Worm (Caenorhabditis elegans) whole organism, L1 larva: ENCODE results near the gene K02D10.8.
A peak's percentile ranks its signal among the peaks of the same experiment; 100 is the strongest.

Experiments
- C16A3.4 ChIP-seq: fragments of 150-350 bp; optimal IDR thresholded peaks from 2 replicates; lab custom pipeline; 2014; ENCODE audit warnings: missing biosample characterization, missing genetic modification characterization
- F16B12.6 ChIP-seq: fragments of 150-350 bp; optimal IDR thresholded peaks from 2 replicates; lab custom pipeline; 2014; ENCODE audit warnings: missing biosample characterization, missing genetic modification characterization
- alr-1 ChIP-seq: fragments of 200-800 bp; sonication (Bioruptor generic); optimal IDR thresholded peaks from 2 replicates; lab custom pipeline; 2018; ENCODE audit warnings: borderline replicate concordance, mild to moderate bottlenecking, missing genetic modification characterization, missing compliant biosample characterization
- ceh-82 ChIP-seq, 3 experiments: fragments of 150-350 bp in 1 of 3; sonication (generic microtip) in 2 of 3; optimal IDR thresholded peaks; 2 replicates each; lab custom pipeline; 2014 to 2017; ENCODE audit warnings: missing biosample characterization in 3 of 3, missing genetic modification characterization in 3 of 3
- ceh-90 ChIP-seq: sonication (generic microtip); optimal IDR thresholded peaks from 2 replicates; lab custom pipeline; 2016; ENCODE audit warnings: missing genetic modification characterization, missing compliant biosample characterization
- dpl-1 ChIP-seq, 3 experiments: fragments of 150-350 bp in 2 of 3; sonication (generic microtip) in 1 of 3; optimal IDR thresholded peaks; 2 replicates each; lab custom pipeline; 2014 to 2017; ENCODE audit warnings: missing biosample characterization in 3 of 3, missing genetic modification characterization in 3 of 3, missing genetic modification reagents in 3 of 3
- dsc-1 ChIP-seq: sonication (generic microtip); optimal IDR thresholded peaks from 2 replicates; lab custom pipeline; 2016; ENCODE audit warnings: mild to moderate bottlenecking, missing genetic modification characterization, missing compliant biosample characterization
- efl-1 ChIP-seq, 4 experiments: fragments of 150-350 bp; optimal IDR thresholded peaks in 3 of 4; peaks in 1 of 4; 1 replicate in 1 of 4; 2 replicates in 3 of 4; lab custom pipeline; 2014; ENCODE audit warnings: missing biosample characterization in 2 of 4, missing genetic modification characterization in 2 of 4, missing genetic modification reagents in 2 of 4
- efl-3 ChIP-seq: fragments of 200-800 bp; sonication (Bioruptor generic); optimal IDR thresholded peaks from 2 replicates; lab custom pipeline; 2018; ENCODE audit warnings: mild to moderate bottlenecking, missing genetic modification characterization, missing compliant biosample characterization
- elt-2 ChIP-seq: sonication (generic microtip); optimal IDR thresholded peaks from 2 replicates; lab custom pipeline; 2016; ENCODE audit warnings: missing genetic modification characterization, mild to moderate bottlenecking, inconsistent platforms, missing compliant biosample characterization, missing genetic modification reagents
- elt-3 ChIP-seq, 6 experiments: fragments of 150-350 bp in 1 of 6; sonication (generic microtip); optimal IDR thresholded peaks; 2 replicates each; lab custom pipeline; 2017 to 2018; ENCODE audit warnings: missing biosample characterization in 6 of 6, missing genetic modification characterization in 6 of 6, inconsistent platforms in 1 of 6
- ets-5 ChIP-seq: fragments of 200-800 bp; sonication (Bioruptor generic); IDR thresholded peaks from 2 replicates; pipeline ENCODE4 v1.3.6; 2022; ENCODE audit warnings: missing genetic modification characterization, missing compliant biosample characterization
- fkh-10 ChIP-seq: sonication (generic microtip); optimal IDR thresholded peaks from 2 replicates; lab custom pipeline; 2017; ENCODE audit warnings: missing biosample characterization, missing genetic modification reagents, missing genetic modification characterization
- fkh-4 ChIP-seq: sonication (generic microtip); optimal IDR thresholded peaks from 2 replicates; lab custom pipeline; 2016; ENCODE audit warnings: missing compliant biosample characterization, missing genetic modification characterization, borderline replicate concordance
- fkh-8 ChIP-seq: sonication (generic microtip); optimal IDR thresholded peaks from 2 replicates; lab custom pipeline; 2016; ENCODE audit warnings: mild to moderate bottlenecking, missing genetic modification characterization, missing compliant biosample characterization
- fos-1 ChIP-seq: fragments of 150-350 bp; optimal IDR thresholded peaks from 2 replicates; lab custom pipeline; 2014; ENCODE audit warnings: missing biosample characterization, missing genetic modification characterization
- hlh-17 ChIP-seq: fragments of 200-800 bp; sonication (Bioruptor generic); optimal IDR thresholded peaks from 2 replicates; lab custom pipeline; 2018; ENCODE audit warnings: missing genetic modification characterization, mild to moderate bottlenecking, missing compliant biosample characterization, moderate library complexity, borderline replicate concordance
- irx-1 ChIP-seq: sonication (generic microtip); optimal IDR thresholded peaks from 2 replicates; lab custom pipeline; 2016; ENCODE audit warnings: missing genetic modification characterization, missing compliant biosample characterization
- jun-1 ChIP-seq: fragments of 150-350 bp; optimal IDR thresholded peaks from 2 replicates; lab custom pipeline; 2014; ENCODE audit warnings: missing biosample characterization, missing genetic modification reagents, missing genetic modification characterization
- lin-13 ChIP-seq: fragments of 150-350 bp; optimal IDR thresholded peaks from 2 replicates; lab custom pipeline; 2014; ENCODE audit warnings: missing biosample characterization, missing genetic modification reagents, missing genetic modification characterization
- lin-14 ChIP-seq: fragments of 200-800 bp; sonication (Bioruptor generic); optimal IDR thresholded peaks from 2 replicates; lab custom pipeline; 2018; ENCODE audit warnings: mild to moderate bottlenecking, missing genetic modification characterization, moderate library complexity, missing compliant biosample characterization
- lin-35 ChIP-seq, 2 experiments: fragments of 150-350 bp; optimal IDR thresholded peaks; 2 replicates each; lab custom pipeline; 2014; ENCODE audit warnings: missing biosample characterization in 2 of 2, missing genetic modification characterization in 2 of 2, missing genetic modification reagents in 2 of 2
- lin-39 ChIP-seq: fragments of 150-350 bp; optimal IDR thresholded peaks from 2 replicates; lab custom pipeline; 2014; ENCODE audit warnings: missing biosample characterization, missing genetic modification reagents, missing genetic modification characterization
- lir-3 ChIP-seq: sonication (generic microtip); optimal IDR thresholded peaks from 2 replicates; lab custom pipeline; 2016; ENCODE audit warnings: mild to moderate bottlenecking, missing genetic modification characterization, moderate library complexity, missing compliant biosample characterization; ENCODE audit not compliant: poor library complexity
- lsy-2 ChIP-seq, 2 experiments: fragments of 150-350 bp; optimal IDR thresholded peaks; 2 replicates each; lab custom pipeline; 2014; ENCODE audit warnings: missing biosample characterization in 2 of 2, missing genetic modification characterization in 2 of 2
- mab-9 ChIP-seq: fragments of 200-800 bp; sonication (Bioruptor generic); IDR thresholded peaks from 2 replicates; pipeline ENCODE4 v1.3.6; 2022; ENCODE audit warnings: missing genetic modification reagents, missing genetic modification characterization, missing compliant biosample characterization
- mdl-1 ChIP-seq, 2 experiments: fragments of 150-350 bp; optimal IDR thresholded peaks; 2 replicates each; lab custom pipeline; 2014 to 2017; ENCODE audit warnings: missing biosample characterization in 2 of 2, missing genetic modification characterization in 2 of 2, inconsistent platforms in 1 of 2
- mef-2 ChIP-seq: fragments of 150-350 bp; optimal IDR thresholded peaks from 2 replicates; lab custom pipeline; 2014; ENCODE audit warnings: missing biosample characterization, missing genetic modification characterization
- nhr-11 ChIP-seq: fragments of 150-350 bp; optimal IDR thresholded peaks from 2 replicates; lab custom pipeline; 2014; ENCODE audit warnings: missing biosample characterization, missing genetic modification characterization
- nhr-19 ChIP-seq: fragments of 200-800 bp; sonication (Bioruptor generic); conservative IDR thresholded peaks from 2 replicates; pipeline ENCODE4 v1.3.6; 2022; ENCODE audit warnings: missing genetic modification characterization, missing compliant biosample characterization
- nhr-20 ChIP-seq: sonication (generic microtip); optimal IDR thresholded peaks from 2 replicates; lab custom pipeline; 2016; ENCODE audit warnings: mild to moderate bottlenecking, missing genetic modification characterization, missing compliant biosample characterization
- nhr-237 ChIP-seq: fragments of 150-350 bp; optimal IDR thresholded peaks from 2 replicates; lab custom pipeline; 2014; ENCODE audit warnings: missing biosample characterization, missing genetic modification characterization
- nhr-28 ChIP-seq: fragments of 150-350 bp; optimal IDR thresholded peaks from 2 replicates; lab custom pipeline; 2014; ENCODE audit warnings: missing biosample characterization, missing genetic modification characterization
- nhr-71 ChIP-seq: sonication (generic microtip); optimal IDR thresholded peaks from 2 replicates; lab custom pipeline; 2016; ENCODE audit warnings: mild to moderate bottlenecking, missing genetic modification characterization, moderate library complexity, missing compliant biosample characterization
- nhr-84 ChIP-seq: sonication (generic microtip); optimal IDR thresholded peaks from 2 replicates; lab custom pipeline; 2017; ENCODE audit warnings: missing biosample characterization, missing genetic modification characterization
- nhr-90 ChIP-seq: sonication (generic microtip); optimal IDR thresholded peaks from 2 replicates; lab custom pipeline; 2016; ENCODE audit warnings: mild to moderate bottlenecking, missing genetic modification characterization, missing compliant biosample characterization; ENCODE audit not compliant: poor library complexity
- pax-3 ChIP-seq: fragments of 200-800 bp; sonication (Bioruptor generic); optimal IDR thresholded peaks from 2 replicates; lab custom pipeline; 2018; ENCODE audit warnings: mild to moderate bottlenecking, missing genetic modification characterization, moderate library complexity, missing compliant biosample characterization
- pqm-1 ChIP-seq: sonication (generic microtip); optimal IDR thresholded peaks from 3 replicates; lab custom pipeline; 2017; ENCODE audit warnings: missing biosample characterization, missing genetic modification characterization
- skn-1 ChIP-seq: fragments of 150-350 bp; optimal IDR thresholded peaks from 2 replicates; lab custom pipeline; 2014; ENCODE audit warnings: missing biosample characterization, missing genetic modification characterization
- snu-23 ChIP-seq: sonication (generic microtip); optimal IDR thresholded peaks from 2 replicates; lab custom pipeline; 2016; ENCODE audit warnings: missing genetic modification characterization, missing compliant biosample characterization
- sptf-1 ChIP-seq: fragments of 150-350 bp; optimal IDR thresholded peaks from 2 replicates; lab custom pipeline; 2014; ENCODE audit warnings: missing biosample characterization, missing genetic modification characterization
- sup-37 ChIP-seq: fragments of 200-800 bp; sonication (Bioruptor generic); optimal IDR thresholded peaks from 2 replicates; lab custom pipeline; 2018; ENCODE audit warnings: mild to moderate bottlenecking, missing genetic modification characterization, missing compliant biosample characterization
- tbx-2 ChIP-seq: sonication (generic microtip); optimal IDR thresholded peaks from 2 replicates; lab custom pipeline; 2016; ENCODE audit warnings: missing genetic modification characterization, missing compliant biosample characterization
- tlp-1 ChIP-seq: fragments of 150-350 bp; optimal IDR thresholded peaks from 2 replicates; lab custom pipeline; 2014; ENCODE audit warnings: missing biosample characterization, missing genetic modification characterization
- unc-130 ChIP-seq: fragments of 150-350 bp; optimal IDR thresholded peaks from 2 replicates; lab custom pipeline; 2017; ENCODE audit warnings: missing biosample characterization, missing genetic modification characterization, inconsistent platforms
- unc-62 ChIP-seq: fragments of 150-350 bp; optimal IDR thresholded peaks from 2 replicates; lab custom pipeline; 2014; ENCODE audit warnings: missing biosample characterization, missing genetic modification reagents, missing genetic modification characterization
- unc-86 ChIP-seq: sonication (generic microtip); optimal IDR thresholded peaks from 2 replicates; lab custom pipeline; 2016; ENCODE audit warnings: missing genetic modification characterization, missing compliant biosample characterization
- vab-15 ChIP-seq: sonication (generic microtip); optimal IDR thresholded peaks from 2 replicates; lab custom pipeline; 2017; ENCODE audit warnings: missing genotype, mild to moderate bottlenecking, missing genetic modification characterization, missing compliant biosample characterization
- xbp-1 ChIP-seq: sonication (generic microtip); optimal IDR thresholded peaks from 2 replicates; lab custom pipeline; 2016; ENCODE audit warnings: missing genetic modification characterization, missing compliant biosample characterization
- zip-4 ChIP-seq: fragments of 200-800 bp; sonication (Bioruptor generic); optimal IDR thresholded peaks from 2 replicates; lab custom pipeline; 2018; ENCODE audit warnings: mild to moderate bottlenecking, missing genetic modification characterization, moderate library complexity, missing compliant biosample characterization
- ztf-4 ChIP-seq: fragments of 150-350 bp; optimal IDR thresholded peaks from 2 replicates; lab custom pipeline; 2014; ENCODE audit warnings: missing biosample characterization, missing genetic modification characterization

The K02D10.8 gene

DNA sequence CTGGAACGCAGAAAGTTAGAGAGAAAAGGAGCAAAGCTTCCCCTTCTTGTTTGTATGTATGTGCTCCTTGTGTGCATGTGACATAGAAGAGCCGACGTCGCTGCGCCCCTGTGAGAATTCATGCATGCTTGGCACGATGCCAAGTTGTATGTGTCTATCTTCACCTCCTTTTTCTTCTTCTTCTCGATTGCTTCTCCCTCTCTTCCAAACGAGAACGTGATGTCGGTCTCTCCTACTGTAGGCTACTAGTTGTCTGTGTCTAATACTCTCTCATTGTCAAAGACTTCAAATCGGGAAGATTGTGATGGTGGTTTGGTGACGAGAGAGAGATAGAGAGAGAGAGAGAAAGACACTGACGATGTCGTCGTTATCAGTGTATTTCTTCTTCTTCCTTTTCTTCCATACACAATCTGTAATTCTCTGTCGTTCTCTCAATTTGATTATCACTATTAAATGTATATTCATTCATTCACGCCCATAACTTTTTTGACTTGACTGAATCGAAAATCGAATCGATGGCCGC, 11.1 kb downstream of the K02D10.8 start (continued):
- TF ChIP-seq F16B12.6 (tag; lab: Kevin White, UChicago) (no peak), alr-1 (tag; lab: Kevin White, UChicago) (no peak), pqm-1 (no peak), nhr-71 (tag; lab: Kevin White, UChicago) (peak; percentile 95), mab-9 (GFP tag; lab: Robert Waterston, UW) (0 out of 2 replicates have a peak, but pooled peaks have one; percentile 67), fkh-4 (peak; percentile 11), tbx-2 (peak; percentile 86), jun-1 (peak; percentile 84), ceh-90 (tag; lab: Kevin White, UChicago) (no peak), nhr-90 (tag; lab: Kevin White, UChicago) (peak; percentile 85), nhr-84 (no peak), lin-14 (GFP tag; lab: Kevin White, UChicago) (peak; percentile 98), unc-86 (tag; lab: Kevin White, UChicago) (peak; percentile 92), nhr-19 (GFP tag; lab: Robert Waterston, UW) (peak; percentile 72), tlp-1 (tag; lab: Kevin White, UChicago) (no peak), mdl-1 (tag; optimal IDR thresholded peaks at IDR 0.05; lab: Kevin White, UChicago) (peak; percentile 20 to 92), skn-1 (no peak), nhr-28 (tag; lab: Kevin White, UChicago) (no peak), unc-130 (no peak), mef-2 (tag; lab: Kevin White, UChicago) (peak; percentile 47), C16A3.4 (peak; percentile 82), fkh-8 (tag; lab: Kevin White, UChicago) (peak; percentile 93), nhr-237 (no peak), dpl-1 (GFP tag; optimal IDR thresholded peaks at IDR 0.05; lab: Kevin White, UChicago) (peak in 2 of 3 experiments; percentile 27 to 48), fos-1 (peak; percentile 87), lsy-2 (tag; optimal IDR thresholded peaks at IDR 0.05; lab: Kevin White, UChicago) (peak; percentile 74 to 95), zip-4 (GFP tag; lab: Kevin White, UChicago) (peak; percentile 35), ztf-4 (tag; lab: Kevin White, UChicago) (peak; percentile 78), lin-13 (GFP tag; lab: Kevin White, UChicago) (peak; percentile 77), pax-3 (tag; lab: Kevin White, UChicago) (peak; percentile 77), nhr-20 (tag; lab: Kevin White, UChicago) (peak; percentile 89), nhr-11 (tag; lab: Kevin White, UChicago) (peak; percentile 76), efl-3 (no peak), unc-62 (GFP tag; lab: Kevin White, UChicago) (no peak), fkh-10 (GFP tag; lab: Kevin White, UChicago) (peak; percentile 86), efl-1 (optimal IDR thresholded peaks at IDR 0.05; lab: Kevin White, UChicago) (peak; percentile 65 to 81), efl-1 (GFP tag; optimal IDR thresholded peaks at IDR 0.05 in 1 of 2; lab: Kevin White, UChicago) (peak; percentile 31 to 93), elt-3 (tag; optimal IDR thresholded peaks at IDR 0.05; lab: Kevin White, UChicago) (peak in 5 of 6 experiments; percentile 2 to 87 (median 69)), sup-37 (GFP tag; lab: Kevin White, UChicago) (peak; percentile 38), vab-15 (peak; percentile 25), ets-5 (GFP tag; lab: Robert Waterston, UW) (no peak), ceh-82 (tag; optimal IDR thresholded peaks at IDR 0.05; lab: Kevin White, UChicago) (peak; percentile 68 to 73 (median 69)), hlh-17 (GFP tag; lab: Kevin White, UChicago) (no peak), elt-2 (tag; lab: Kevin White, UChicago) (peak; percentile 91), xbp-1 (tag; lab: Kevin White, UChicago) (peak; percentile 70), lin-39 (tag; lab: Kevin White, UChicago) (no peak), irx-1 (peak; percentile 68), snu-23 (GFP tag; lab: Kevin White, UChicago) (peak; percentile 88), sptf-1 (tag; lab: Kevin White, UChicago) (no peak), lir-3 (tag; lab: Kevin White, UChicago) (peak; percentile 62), dsc-1 (tag; lab: Kevin White, UChicago) (peak; percentile 91), lin-35 (GFP tag; optimal IDR thresholded peaks at IDR 0.05; lab: Kevin White, UChicago) (peak; percentile 70 to 82)
